Worm (Caenorhabditis elegans) whole organism, young adult: ENCODE measurements around the gene Y48A6B.14.

Experiments
- aptf-2 ChIP-seq: fragments of 200-800 bp; sonication (Bioruptor generic); conservative IDR thresholded peaks from 2 replicates; pipeline ENCODE4 v1.3.6; 2022; ENCODE audit warnings: missing genetic modification reagents, missing genetic modification characterization, missing compliant biosample characterization
- nhr-27 ChIP-seq: fragments of 200-800 bp; sonication (Bioruptor generic); optimal IDR thresholded peaks from 2 replicates; lab custom pipeline; 2018; ENCODE audit warnings: mild to moderate bottlenecking, missing genetic modification characterization, moderate library complexity, missing compliant biosample characterization

ce11 chrIII:11031309-11031708, at the start of gene Y48A6B.14:
- TF ChIP-seq nhr-27 (tag; lab: Kevin White, UChicago), result no peak
- TF ChIP-seq aptf-2 (GFP tag; lab: Robert Waterston, UW), result no peak
